Fruit fly (Drosophila melanogaster) whole organism, embryonic: Measurements from ENCODE around the gene CG5196.

Source experiments
- Bgb ChIP-seq: fragments of 200-800 bp; sonication (Bioruptor generic); IDR thresholded peaks from 2 replicates; pipeline ENCODE4 v1.3.6; 2022; ENCODE audit warnings: missing biosample characterization, missing genetic modification characterization; ENCODE audit not compliant: partially characterized antibody
- CG10462 ChIP-seq: fragments of 200-800 bp; sonication (Bioruptor generic); optimal IDR thresholded peaks from 2 replicates; lab custom pipeline; 2016; ENCODE audit warnings: missing biosample characterization, missing genetic modification characterization
- CG12071 ChIP-seq: fragments of 200-800 bp; sonication (Bioruptor generic); optimal IDR thresholded peaks from 3 replicates; lab custom pipeline; 2018; ENCODE audit warnings: missing biosample characterization, mild to moderate bottlenecking, missing genetic modification characterization
- CG12391 ChIP-seq: fragments of 200-800 bp; sonication (Bioruptor generic); optimal IDR thresholded peaks from 3 replicates; lab custom pipeline; 2018; ENCODE audit warnings: missing biosample characterization, mild to moderate bottlenecking, missing genetic modification characterization, moderate library complexity
- CG1603 ChIP-seq: fragments of 200-800 bp; sonication (Bioruptor generic); optimal IDR thresholded peaks from 2 replicates; lab custom pipeline; 2019; ENCODE audit warnings: missing biosample characterization, mild to moderate bottlenecking, missing genetic modification characterization, moderate library complexity
- CG1647 ChIP-seq: fragments of 200-800 bp; sonication (Bioruptor generic); optimal IDR thresholded peaks from 3 replicates; lab custom pipeline; 2016; ENCODE audit warnings: missing biosample characterization, missing genetic modification characterization
- CG17186 ChIP-seq: fragments of 200-800 bp; sonication (Bioruptor generic); optimal IDR thresholded peaks from 3 replicates; lab custom pipeline; 2017; ENCODE audit warnings: missing biosample characterization, missing genetic modification reagents, missing genetic modification characterization
- CG17802 ChIP-seq: fragments of 200-800 bp; sonication (Bioruptor generic); optimal IDR thresholded peaks from 2 replicates; lab custom pipeline; 2018; ENCODE audit warnings: missing biosample characterization, mild to moderate bottlenecking, missing genetic modification characterization, moderate library complexity
- CG18476 ChIP-seq: fragments of 200-800 bp; sonication (Bioruptor generic); optimal IDR thresholded peaks from 2 replicates; lab custom pipeline; 2016; ENCODE audit warnings: missing biosample characterization, mild to moderate bottlenecking, missing genetic modification characterization
- CG2116 ChIP-seq: fragments of 200-800 bp; sonication (Bioruptor generic); optimal IDR thresholded peaks from 3 replicates; lab custom pipeline; 2018; ENCODE audit warnings: missing biosample characterization, mild to moderate bottlenecking, missing genetic modification characterization
- CG31224 ChIP-seq: fragments of 200-800 bp; sonication (Bioruptor generic); IDR thresholded peaks from 2 replicates; pipeline ENCODE4 v1.3.6; 2022; ENCODE audit warnings: missing biosample characterization, missing genetic modification characterization
- CG4617 ChIP-seq: fragments of 200-800 bp; sonication (Bioruptor generic); optimal IDR thresholded peaks from 3 replicates; lab custom pipeline; 2016; ENCODE audit warnings: missing biosample characterization, missing genetic modification characterization, borderline replicate concordance
- CG6683 ChIP-seq: fragments of 200-800 bp; sonication (Bioruptor generic); optimal IDR thresholded peaks from 2 replicates; lab custom pipeline; 2017; ENCODE audit warnings: missing biosample characterization, mild to moderate bottlenecking, missing genetic modification characterization, missing genetic modification reagents
- CG7963 ChIP-seq: fragments of 200-800 bp; sonication (Bioruptor generic); IDR thresholded peaks from 3 replicates; pipeline ENCODE4 v1.3.6; 2022; ENCODE audit warnings: missing biosample characterization, missing genetic modification characterization; ENCODE audit not compliant: partially characterized antibody
- CHES-1-like ChIP-seq: fragments of 200-800 bp; sonication (Bioruptor generic); optimal IDR thresholded peaks from 2 replicates; lab custom pipeline; 2016; ENCODE audit warnings: missing biosample characterization, missing genetic modification characterization
- CTCF ChIP-seq: fragments of 200-800 bp; sonication (Bioruptor generic); optimal IDR thresholded peaks from 2 replicates; lab custom pipeline; 2017; ENCODE audit warnings: missing biosample characterization, mild to moderate bottlenecking, missing genetic modification characterization, moderate library complexity
- CkIIα-i1 ChIP-seq: fragments of 200-800 bp; sonication (Bioruptor generic); IDR thresholded peaks from 2 replicates; pipeline ENCODE4 v1.3.6; 2022; ENCODE audit warnings: missing biosample characterization, missing genetic modification characterization
- Doc2 ChIP-seq: fragments of 200-800 bp; sonication (Bioruptor generic); IDR thresholded peaks from 2 replicates; pipeline ENCODE4 v1.3.6; 2022; ENCODE audit warnings: missing biosample characterization, missing genetic modification characterization
- Eip74EF ChIP-seq, 2 experiments: fragments of 200-800 bp in 1 of 2; fragments of >200 bp in 1 of 2; sonication (Bioruptor generic) in 1 of 2; optimal IDR thresholded peaks; 2 replicates each; lab custom pipeline; 2017 to 2019; ENCODE audit warnings: missing biosample characterization in 2 of 2, missing genetic modification characterization in 2 of 2, mild to moderate bottlenecking in 1 of 2, moderate library complexity in 1 of 2
- Fer1 ChIP-seq: fragments of 200-800 bp; sonication (Bioruptor generic); optimal IDR thresholded peaks from 2 replicates; lab custom pipeline; 2017; ENCODE audit warnings: missing biosample characterization, mild to moderate bottlenecking, missing genetic modification characterization
- H15 ChIP-seq: fragments of 200-800 bp; sonication (Bioruptor generic); IDR thresholded peaks from 3 replicates; pipeline ENCODE4 v1.3.6; 2022; ENCODE audit warnings: missing biosample characterization, missing genetic modification characterization
- HLHmδ ChIP-seq: fragments of 200-800 bp; sonication (Bioruptor generic); optimal IDR thresholded peaks from 2 replicates; lab custom pipeline; 2018; ENCODE audit warnings: missing biosample characterization, mild to moderate bottlenecking, missing genetic modification characterization, moderate library complexity
- Hr3 ChIP-seq: fragments of 200-800 bp; sonication (Bioruptor generic); optimal IDR thresholded peaks from 3 replicates; lab custom pipeline; 2016; ENCODE audit warnings: missing biosample characterization, missing genetic modification characterization
- MESR4 ChIP-seq: fragments of 200-800 bp; sonication (Bioruptor generic); optimal IDR thresholded peaks from 2 replicates; lab custom pipeline; 2018; ENCODE audit warnings: missing biosample characterization, mild to moderate bottlenecking, missing genetic modification characterization, moderate library complexity
- MTF-1 ChIP-seq: fragments of 200-800 bp; sonication (Bioruptor generic); optimal IDR thresholded peaks from 2 replicates; lab custom pipeline; 2018; ENCODE audit warnings: missing biosample characterization, mild to moderate bottlenecking, missing genetic modification characterization, borderline replicate concordance
- Max ChIP-seq: fragments of 200-800 bp; sonication (Bioruptor generic); optimal IDR thresholded peaks from 2 replicates; lab custom pipeline; 2016; ENCODE audit warnings: missing biosample characterization, mild to moderate bottlenecking, missing genetic modification characterization
- Myb ChIP-seq: fragments of 200-800 bp; sonication (Bioruptor generic); optimal IDR thresholded peaks from 2 replicates; lab custom pipeline; 2016; ENCODE audit warnings: missing biosample characterization, missing genetic modification characterization
- al ChIP-seq: fragments of 200-800 bp; sonication (Bioruptor generic); IDR thresholded peaks from 2 replicates; pipeline ENCODE4 v1.3.6; 2022; ENCODE audit warnings: missing biosample characterization, missing genetic modification characterization
- bbx ChIP-seq: fragments of 200-800 bp; sonication (Bioruptor generic); IDR thresholded peaks from 2 replicates; pipeline ENCODE4 v1.3.6; 2022; ENCODE audit warnings: missing biosample characterization, missing genetic modification characterization; ENCODE audit not compliant: partially characterized antibody
- cg ChIP-seq: fragments of 200-800 bp; sonication (Bioruptor generic); optimal IDR thresholded peaks from 3 replicates; lab custom pipeline; 2019; ENCODE audit warnings: missing biosample characterization, mild to moderate bottlenecking, missing genetic modification characterization, moderate library complexity
- ci ChIP-seq: fragments of 200-800 bp; sonication (Bioruptor generic); IDR thresholded peaks from 3 replicates; pipeline ENCODE4 v1.3.6; 2022; ENCODE audit warnings: missing biosample characterization, missing genetic modification characterization
- dm ChIP-seq: fragments of 200-800 bp; sonication (Bioruptor generic); optimal IDR thresholded peaks from 3 replicates; lab custom pipeline; 2016; ENCODE audit warnings: missing biosample characterization, missing genetic modification characterization
- dpn ChIP-seq, 2 experiments: fragments of 200-800 bp; sonication (Bioruptor generic); optimal IDR thresholded peaks; 3 replicates each; lab custom pipeline; 2016; ENCODE audit warnings: missing biosample characterization in 2 of 2, missing genetic modification characterization in 2 of 2
- hb ChIP-seq: fragments of 200-800 bp; sonication (Bioruptor generic); IDR thresholded peaks from 3 replicates; pipeline ENCODE4 v1.3.6; 2022; ENCODE audit warnings: missing biosample characterization, missing genetic modification characterization; ENCODE audit not compliant: partially characterized antibody
- her ChIP-seq: fragments of 200-800 bp; sonication (Bioruptor generic); optimal IDR thresholded peaks from 2 replicates; lab custom pipeline; 2016; ENCODE audit warnings: missing biosample characterization, missing genetic modification characterization
- kah ChIP-seq: fragments of 200-800 bp; sonication (Bioruptor generic); optimal IDR thresholded peaks from 2 replicates; lab custom pipeline; 2018; ENCODE audit warnings: missing biosample characterization, mild to moderate bottlenecking, missing genetic modification characterization
- ken ChIP-seq: fragments of 200-800 bp; sonication (Bioruptor generic); IDR thresholded peaks from 3 replicates; pipeline ENCODE4 v1.3.6; 2022; ENCODE audit warnings: missing biosample characterization, missing genetic modification characterization
- lab ChIP-seq: fragments of 200-800 bp; sonication (Bioruptor generic); optimal IDR thresholded peaks from 3 replicates; lab custom pipeline; 2017; ENCODE audit warnings: missing biosample characterization, missing genetic modification characterization, mild to moderate bottlenecking, moderate library complexity, missing genetic modification reagents
- nau ChIP-seq: fragments of 200-800 bp; sonication (Bioruptor generic); optimal IDR thresholded peaks from 3 replicates; lab custom pipeline; 2017; ENCODE audit warnings: missing biosample characterization, mild to moderate bottlenecking, missing genetic modification characterization, missing genetic modification reagents
- pzg ChIP-seq: fragments of 200-800 bp; sonication (Bioruptor generic); optimal IDR thresholded peaks from 3 replicates; lab custom pipeline; 2018; ENCODE audit warnings: missing biosample characterization, mild to moderate bottlenecking, missing genetic modification characterization, moderate library complexity
- scrt ChIP-seq: fragments of 200-800 bp; sonication (Bioruptor generic); optimal IDR thresholded peaks from 2 replicates; lab custom pipeline; 2018; ENCODE audit warnings: missing biosample characterization, mild to moderate bottlenecking, missing genetic modification characterization, moderate library complexity
- sd ChIP-seq: fragments of 200-800 bp; sonication (Bioruptor generic); optimal IDR thresholded peaks from 3 replicates; lab custom pipeline; 2018; ENCODE audit warnings: missing biosample characterization, mild to moderate bottlenecking, missing genetic modification characterization, moderate library complexity
- sens ChIP-seq: fragments of 200-800 bp; sonication (Bioruptor generic); peaks from one replicate; lab custom pipeline; 2016; ENCODE audit warnings: missing biosample characterization, missing genetic modification characterization
- tll ChIP-seq, 2 experiments: fragments of 200-800 bp in 1 of 2; fragments of >200 bp in 1 of 2; sonication (Bioruptor generic) in 1 of 2; optimal IDR thresholded peaks; 2 replicates each; lab custom pipeline; 2017 to 2019; ENCODE audit warnings: missing biosample characterization in 2 of 2, missing genetic modification characterization in 2 of 2, mild to moderate bottlenecking in 1 of 2, moderate library complexity in 1 of 2
- tna ChIP-seq: fragments of 200-800 bp; sonication (Bioruptor generic); IDR thresholded peaks from 2 replicates; pipeline ENCODE4 v1.3.6; 2022; ENCODE audit warnings: missing biosample characterization, missing genetic modification characterization; ENCODE audit not compliant: partially characterized antibody
- twi ChIP-seq: fragments of 200-800 bp; optimal IDR thresholded peaks from 2 replicates; lab custom pipeline; 2019; ENCODE audit warnings: missing biosample characterization, mild to moderate bottlenecking, missing genetic modification characterization, moderate library complexity
- unc-4 ChIP-seq: fragments of 200-800 bp; sonication (Bioruptor generic); IDR thresholded peaks from 2 replicates; pipeline ENCODE4 v1.3.6; 2022; ENCODE audit warnings: missing biosample characterization, missing genetic modification characterization; ENCODE audit not compliant: partially characterized antibody
- zen2 ChIP-seq: fragments of 200-800 bp; sonication (Bioruptor generic); IDR thresholded peaks from 3 replicates; pipeline ENCODE4 v1.3.6; 2022; ENCODE audit warnings: missing biosample characterization, missing genetic modification characterization; ENCODE audit not compliant: partially characterized antibody

CG5196 gene

DNA sequence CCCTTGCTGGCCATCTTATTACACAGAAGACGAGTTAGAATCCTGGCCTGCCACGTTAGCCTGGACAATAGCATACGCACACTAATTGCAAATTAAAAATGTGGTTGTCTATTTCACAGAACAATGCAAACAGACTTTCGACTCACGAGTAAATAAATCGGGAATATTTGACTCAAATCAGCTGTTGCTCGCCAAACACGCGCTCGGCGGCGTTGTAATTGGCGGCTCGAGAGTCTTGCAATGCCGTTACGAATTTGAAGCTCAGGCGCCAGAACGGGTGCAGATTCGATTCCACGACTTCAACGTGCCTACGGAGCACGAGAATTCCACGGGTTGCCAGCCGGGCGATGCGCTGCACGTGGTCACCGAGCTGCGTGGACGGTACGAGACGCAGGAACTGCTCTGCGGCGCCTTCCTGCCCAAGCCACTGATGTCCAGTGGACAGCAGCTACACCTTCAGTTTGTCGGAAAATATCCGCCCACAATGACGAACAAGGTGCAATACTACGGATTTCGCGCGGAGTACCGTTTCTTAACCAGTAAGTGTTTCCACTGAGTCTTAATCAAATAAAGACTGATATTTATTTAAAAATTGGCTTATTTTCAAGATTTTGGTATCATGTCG is 6.3 kb upstream of the CG5196 start, which contains the start of gene DNAlig3 (continued):
- TF ChIP-seq zen2 (GFP tag; lab: Robert Waterston, UW) (peak; percentile 68; the same call in 2 of the 3 replicates), CkIIα-i1 (no peak), CHES-1-like (GFP tag; lab: Kevin White, UChicago) (no peak), Bgb (peak; percentile 33; the same call in 1 of the 2 replicates), CG4617 (peak; percentile 2), Hr3 (GFP tag; lab: Kevin White, UChicago) (no peak), Fer1 (GFP tag; lab: Kevin White, UChicago) (peak; percentile 21), dpn (GFP tag; optimal IDR thresholded peaks at IDR 0.05; lab: Kevin White, UChicago) (no peak), ci (GFP tag; lab: Robert Waterston, UW) (peak; percentile 49; the same call in 1 of the 3 replicates), Max (GFP tag; lab: Kevin White, UChicago) (no peak), H15 (no peak), dm (peak; percentile 37), hb (GFP tag; lab: Robert Waterston, UW) (0 out of 3 replicates have a peak, but pooled peaks have one; percentile 64), HLHmδ (GFP tag; lab: Kevin White, UChicago) (peak; percentile 65), CG10462 (GFP tag; lab: Kevin White, UChicago) (no peak), cg (GFP tag; lab: Kevin White, UChicago) (no peak), Eip74EF (GFP tag; optimal IDR thresholded peaks at IDR 0.05; lab: Kevin White, UChicago) (no peak), Doc2 (GFP tag; lab: Robert Waterston, UW) (no peak), lab (GFP tag; lab: Kevin White, UChicago) (no peak), CG12391 (tag; lab: Kevin White, UChicago) (no peak), tna (GFP tag; lab: Robert Waterston, UW) (0 out of 2 replicates have a peak, but pooled peaks have one; percentile 25), MESR4 (peak; percentile 23), CG6683 (peak; percentile 8), her (GFP tag; lab: Kevin White, UChicago) (peak; percentile 39), sens (GFP tag; lab: Kevin White, UChicago) (peak; percentile 32), MTF-1 (GFP tag; lab: Kevin White, UChicago) (no peak), CG18476 (no peak), CG2116 (GFP tag; lab: Kevin White, UChicago) (peak; percentile 32), CTCF (peak; percentile 45), kah (GFP tag; lab: Kevin White, UChicago) (peak; percentile 1), tll (GFP tag; optimal IDR thresholded peaks at IDR 0.05; lab: Kevin White, UChicago) (peak in 1 of 2 experiments; percentile 62), CG17186 (GFP tag; lab: Kevin White, UChicago) (peak; percentile 77), sd (tag; lab: Kevin White, UChicago) (peak; percentile 29), CG12071 (GFP tag; lab: Kevin White, UChicago) (peak; percentile 44), CG7963 (GFP tag; lab: Robert Waterston, UW) (no peak), CG17802 (tag; lab: Kevin White, UChicago) (no peak), CG31224 (GFP tag; lab: Robert Waterston, UW) (no peak), pzg (GFP tag; lab: Kevin White, UChicago) (peak; percentile 68), nau (GFP tag; lab: Kevin White, UChicago) (no peak), ken (no peak), bbx (GFP tag; lab: Robert Waterston, UW) (peak; percentile 63), unc-4 (GFP tag; lab: Robert Waterston, UW) (peak; percentile 57), scrt (GFP tag; lab: Kevin White, UChicago) (peak; percentile 53), Myb (peak; percentile 95), CG1647 (GFP tag; lab: Kevin White, UChicago) (no peak), twi (tag; lab: Kevin White, UChicago) (no peak), al (GFP tag; lab: Robert Waterston, UW) (no peak), CG1603 (tag; lab: Kevin White, UChicago) (peak; percentile 64)
